Worm (Caenorhabditis elegans) whole organism, L3 larva: Measurements from ENCODE around the gene taf-11.3.

ENCODE experiments used
- mdl-1 ChIP-seq: fragments of 150-350 bp; optimal IDR thresholded peaks from 2 replicates; lab custom pipeline; 2014; ENCODE audit warnings: missing biosample characterization, missing genetic modification characterization
- nhr-11 ChIP-seq: fragments of 150-350 bp; optimal IDR thresholded peaks from 2 replicates; lab custom pipeline; 2014; ENCODE audit warnings: missing biosample characterization, missing genetic modification characterization
- nhr-76 ChIP-seq: fragments of 150-350 bp; sonication (generic microtip); optimal IDR thresholded peaks from 5 replicates; lab custom pipeline; 2014; ENCODE audit warnings: missing biosample characterization, missing genetic modification characterization
- zag-1 ChIP-seq: fragments of 150-350 bp; optimal IDR thresholded peaks from 2 replicates; lab custom pipeline; 2014; ENCODE audit warnings: missing biosample characterization, missing genetic modification characterization

ce11 chrIII:10515751-10516150 is 10.7 kb upstream of the taf-11.3 start:
- no peak for TF ChIP-seq mdl-1 (tag; lab: Kevin White, UChicago)
- no peak for TF ChIP-seq nhr-11 (tag; lab: Kevin White, UChicago)
- no peak for TF ChIP-seq zag-1 (tag; lab: Kevin White, UChicago)
- TF ChIP-seq nhr-76 (tag; lab: Kevin White, UChicago), result no peak
